Fruit fly (Drosophila melanogaster) whole organism, embryonic: ENCODE results near the gene Or33b.

ENCODE experiments used
- CG17359 ChIP-seq: fragments of 200-800 bp; sonication (Bioruptor generic); optimal IDR thresholded peaks from 3 replicates; lab custom pipeline; 2018; ENCODE audit warnings: missing biosample characterization, mild to moderate bottlenecking, missing genetic modification characterization, moderate library complexity
- Gug ChIP-seq: fragments of 200-800 bp; sonication (Bioruptor generic); IDR thresholded peaks from 4 replicates; pipeline ENCODE4 v1.3.6; 2022; ENCODE audit warnings: missing biosample characterization, missing genetic modification characterization
- H15 ChIP-seq: fragments of 200-800 bp; sonication (Bioruptor generic); IDR thresholded peaks from 3 replicates; pipeline ENCODE4 v1.3.6; 2022; ENCODE audit warnings: missing biosample characterization, missing genetic modification characterization
- Nf-YB ChIP-seq: fragments of 200-800 bp; sonication (Bioruptor generic); optimal IDR thresholded peaks from 3 replicates; lab custom pipeline; 2019; ENCODE audit warnings: missing biosample characterization, mild to moderate bottlenecking, missing genetic modification characterization, moderate library complexity
- YL-1 ChIP-seq: fragments of 200-800 bp; sonication (Bioruptor generic); optimal IDR thresholded peaks from 3 replicates; lab custom pipeline; 2017; ENCODE audit warnings: missing biosample characterization, mild to moderate bottlenecking, missing genetic modification characterization
- mld ChIP-seq: fragments of 200-800 bp; sonication (Bioruptor generic); IDR thresholded peaks from 3 replicates; pipeline ENCODE4 v1.3.6; 2022; ENCODE audit warnings: missing biosample characterization, missing genetic modification characterization; ENCODE audit not compliant: partially characterized antibody
- shn ChIP-seq: fragments of 200-800 bp; sonication (Bioruptor generic); optimal IDR thresholded peaks from 3 replicates; lab custom pipeline; 2016; ENCODE audit warnings: missing biosample characterization, missing genetic modification characterization

DNA sequence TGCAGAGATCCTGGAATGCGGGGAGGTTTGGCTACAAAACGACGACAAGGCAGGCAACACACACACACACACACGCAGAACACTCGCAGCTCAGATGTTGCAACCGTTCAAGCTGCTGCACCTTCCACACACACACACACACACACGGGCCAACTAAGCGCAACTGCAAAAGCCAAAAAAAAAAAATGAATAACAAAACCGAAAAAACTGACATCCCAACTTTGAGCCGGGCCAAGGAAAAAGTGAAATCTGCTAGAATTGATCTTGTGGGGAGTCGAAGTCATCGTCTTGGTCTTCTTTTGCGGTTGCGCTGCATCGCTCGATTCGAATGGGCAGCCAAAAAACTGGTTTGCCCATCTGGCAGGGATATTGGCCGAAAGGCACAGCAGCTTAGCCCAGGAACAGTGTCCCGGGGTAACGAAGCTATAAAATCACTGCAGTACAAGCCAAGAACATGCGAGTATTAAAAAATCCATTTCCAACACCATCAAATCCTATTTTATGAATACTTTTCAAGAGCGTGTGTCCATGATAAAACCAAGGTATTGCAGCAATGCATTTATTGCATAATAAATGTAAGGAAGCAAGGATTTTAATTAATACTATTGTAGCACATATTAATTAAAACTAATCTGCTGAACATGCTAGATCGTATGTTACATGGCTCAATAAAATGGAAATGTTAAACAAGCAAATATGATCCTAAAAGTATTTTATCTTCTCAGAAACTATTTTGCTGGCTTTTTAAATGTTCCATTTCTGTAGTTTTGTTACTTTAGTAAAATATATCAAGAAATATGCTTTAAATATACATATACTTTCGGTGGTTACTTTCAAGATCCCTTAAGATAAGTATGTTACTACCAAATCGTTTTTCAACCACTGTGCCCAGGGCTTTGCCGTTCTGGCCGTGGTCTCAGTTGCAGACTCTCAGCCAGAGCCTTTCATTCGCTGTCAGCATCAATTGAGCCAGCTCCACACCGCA is 29.9 kb downstream of the Or33b start:
- no peak for TF ChIP-seq shn
- TF ChIP-seq YL-1 (GFP tag; lab: Kevin White, UChicago): no peak
- no peak for TF ChIP-seq Nf-YB
- no peak for TF ChIP-seq mld
- TF ChIP-seq H15 (GFP tag; lab: Robert Waterston, UW): no peak
- no peak for TF ChIP-seq Gug
- no peak for TF ChIP-seq CG17359 (tag; lab: Kevin White, UChicago)
